Fruit fly (Drosophila melanogaster) S2 (cell line): ENCODE data around the gene CG11267.

Experiments
- CG8478 ChIP-seq: fragments of >200 bp; optimal IDR thresholded peaks from 2 replicates; lab custom pipeline; 2018
- CTCF ChIP-seq, 2 experiments: fragments of >200 bp; optimal IDR thresholded peaks; 2 replicates each; lab custom pipeline; 2018

- TF ChIP-seq CG8478, result no peak
- TF ChIP-seq CTCF (optimal IDR thresholded peaks at IDR 0.05; lab: Kevin White, UChicago), result no peak
Observed at dm6 chr3L:13026337-13026736, 10.5 kb downstream of the CG11267 start, which contains the start of gene Zmynd10.
